Worm (Caenorhabditis elegans): ENCODE data around the gene C35A5.11.

C35A5.11 gene

DNA sequence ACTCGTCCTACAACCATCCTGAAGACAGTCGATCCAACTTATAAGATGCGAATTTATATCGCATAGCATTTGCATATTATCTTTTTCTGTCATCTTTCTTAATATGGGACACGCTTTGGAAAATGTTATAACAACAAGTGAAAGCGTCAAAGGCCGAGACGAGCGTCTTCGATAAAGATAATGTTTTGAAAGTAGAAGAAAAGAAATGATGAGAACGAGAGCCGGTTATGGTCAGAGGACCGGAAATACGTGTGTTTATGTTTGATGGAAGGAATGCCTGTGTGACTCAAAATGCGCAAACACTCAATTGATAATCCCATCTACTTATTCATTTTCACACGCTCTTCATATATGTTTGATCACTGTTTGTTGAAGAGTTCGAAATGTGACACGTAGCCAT, at the start of gene C35A5.11:
Gene C35A5.11, minus strand, starts transcription at position 101 of the 400 bp plus-strand sequence.
- TF ChIP-seq lim-6 (tag; optimal IDR thresholded peaks at IDR 0.05) (no peak), tbx-2 (tag; optimal IDR thresholded peaks at IDR 0.05) (no peak), ceh-30 (tag; optimal IDR thresholded peaks at IDR 0.05) (no peak), hlh-8 (tag; optimal IDR thresholded peaks at IDR 0.05) (no peak), lin-11 (tag; optimal IDR thresholded peaks at IDR 0.05) (no peak), pat-9 (tag; optimal IDR thresholded peaks at IDR 0.05) (no peak), gmeb-2 (tag; optimal IDR thresholded peaks at IDR 0.05) (no peak), ceh-34 (tag; optimal IDR thresholded peaks at IDR 0.05) (no peak), F13H6.1 (tag; optimal IDR thresholded peaks at IDR 0.05) (no peak), syd-9 (tag; optimal IDR thresholded peaks at IDR 0.05) (no peak), hlh-6 (tag; optimal IDR thresholded peaks at IDR 0.05) (no peak), dve-1 (tag; optimal IDR thresholded peaks at IDR 0.05) (no peak)

DNA sequence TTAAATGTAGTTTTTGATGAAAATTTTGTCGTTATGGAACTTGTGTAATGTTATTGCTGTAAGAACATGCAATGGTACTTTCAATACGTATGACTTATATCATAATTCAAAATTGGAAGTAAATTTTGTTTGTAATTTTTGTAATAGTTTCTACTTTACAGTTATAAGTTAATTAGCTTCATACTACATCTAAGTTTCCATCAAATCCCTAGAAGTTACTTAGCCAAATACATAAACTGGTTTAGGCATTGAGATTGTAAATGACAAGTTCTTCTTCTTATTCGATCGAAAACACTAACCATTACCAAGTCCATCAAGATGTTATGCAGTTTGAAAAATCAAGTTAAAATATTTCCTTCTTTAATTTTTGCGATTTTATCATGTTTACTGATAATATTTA, 46.8 kb upstream of the C35A5.11 start, which contains the start of gene F32G8.2:
Gene F32G8.2, plus strand, starts transcription at position 301 of the 400 bp plus-strand sequence.
- TF ChIP-seq K02D7.2 (tag; optimal IDR thresholded peaks at IDR 0.05) (no peak), nhr-11 (tag; optimal IDR thresholded peaks at IDR 0.05) (no peak), lim-6 (tag; optimal IDR thresholded peaks at IDR 0.05) (no peak), pat-9 (tag; optimal IDR thresholded peaks at IDR 0.05) (no peak), nhr-232 (tag; optimal IDR thresholded peaks at IDR 0.05) (no peak), ref-2 (tag; optimal IDR thresholded peaks at IDR 0.05) (no peak), ceh-24 (tag; optimal IDR thresholded peaks at IDR 0.05) (no peak), K09A11.1 (tag; optimal IDR thresholded peaks at IDR 0.05; ENCODE audit: insufficient read depth) (no peak), ceh-48 (tag; optimal IDR thresholded peaks at IDR 0.05) (no peak), F13H6.1 (tag; optimal IDR thresholded peaks at IDR 0.05) (no peak), ztf-16 (tag; optimal IDR thresholded peaks at IDR 0.05) (no peak), pha-4 (tag; optimal IDR thresholded peaks at IDR 0.05) (no peak), fax-1 (tag; optimal IDR thresholded peaks at IDR 0.05) (no peak), unc-42 (tag; optimal IDR thresholded peaks at IDR 0.05) (no peak), dve-1 (tag; optimal IDR thresholded peaks at IDR 0.05) (no peak), ama-1 (optimal IDR thresholded peaks at IDR 0.05) (no peak), ceh-22 (tag; optimal IDR thresholded peaks at IDR 0.05) (no peak), hlh-6 (tag; optimal IDR thresholded peaks at IDR 0.05) (no peak), syd-9 (tag; optimal IDR thresholded peaks at IDR 0.05) (no peak)

DNA sequence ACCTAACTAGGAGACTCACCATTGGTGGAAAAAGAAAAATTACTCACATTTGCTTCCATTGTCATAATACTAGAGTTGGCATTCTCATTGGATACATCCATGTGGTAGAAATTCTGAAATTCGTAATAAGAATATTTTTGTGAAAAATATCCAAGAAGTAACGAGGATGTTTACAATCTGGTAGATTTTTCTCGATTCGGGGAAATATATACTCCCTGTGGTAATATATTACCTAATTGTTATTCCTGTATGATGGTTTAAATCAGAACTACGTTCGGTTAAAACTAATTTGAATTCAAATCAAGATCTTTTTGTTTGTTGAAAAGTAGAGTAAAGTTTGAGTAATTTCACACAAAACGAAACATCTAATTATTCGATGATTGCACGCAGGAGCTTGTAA, 46.1 kb upstream of the C35A5.11 start, which contains the start of gene srd-34:
Gene srd-34, minus strand, starts transcription at position 101 of the 400 bp plus-strand sequence.
- TF ChIP-seq ttx-3 (tag; optimal IDR thresholded peaks at IDR 0.05) (no peak), ceh-19 (GFP tag; optimal IDR thresholded peaks at IDR 0.05) (no peak), madf-2 (tag; optimal IDR thresholded peaks at IDR 0.05) (no peak), T23F11.4 (GFP tag; optimal IDR thresholded peaks at IDR 0.05) (no peak), pax-1 (tag; optimal IDR thresholded peaks at IDR 0.05) (no peak), pha-4 (tag; optimal IDR thresholded peaks at IDR 0.05) (no peak), syd-9 (tag; optimal IDR thresholded peaks at IDR 0.05) (no peak)

DNA sequence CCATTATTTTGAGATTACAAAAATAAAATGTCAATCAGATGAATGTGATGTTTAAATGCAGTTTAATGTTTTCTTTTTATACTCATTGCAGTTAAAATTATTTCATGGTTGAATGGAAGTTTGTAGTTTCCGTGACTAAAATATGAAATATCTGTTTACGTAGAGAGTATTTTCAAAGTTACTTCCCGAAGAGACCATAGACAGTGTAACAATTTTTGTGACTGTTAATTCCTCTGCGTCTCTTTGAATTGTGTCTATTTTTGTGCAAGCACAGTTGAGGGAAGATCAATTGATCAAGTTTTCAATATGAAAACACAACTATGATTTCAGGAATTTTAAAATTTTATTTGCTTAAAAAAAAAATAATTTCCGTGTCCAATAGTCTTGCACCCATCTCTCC, 43.8 kb upstream of the C35A5.11 start, which contains the start of gene F25D1.5:
Gene F25D1.5, minus strand, starts transcription at position 35 of the 400 bp plus-strand sequence.
- no peak for TF ChIP-seq hlh-13 (GFP tag; optimal IDR thresholded peaks at IDR 0.05)
- no peak for TF ChIP-seq elt-2 (tag; optimal IDR thresholded peaks at IDR 0.05)
- no peak for TF ChIP-seq unc-3 (GFP tag; conservative IDR thresholded peaks at IDR 0.05)
- TF ChIP-seq unc-3 (tag; optimal IDR thresholded peaks at IDR 0.05) = no peak
- TF ChIP-seq nhr-11 (tag; optimal IDR thresholded peaks at IDR 0.05) = no peak
- TF ChIP-seq hlh-8 (tag; optimal IDR thresholded peaks at IDR 0.05) = no peak
- no peak for TF ChIP-seq K02D7.2 (tag; optimal IDR thresholded peaks at IDR 0.05)
- no peak for TF ChIP-seq ceh-18 (tag; optimal IDR thresholded peaks at IDR 0.05)
- TF ChIP-seq unc-86 (tag; optimal IDR thresholded peaks at IDR 0.05) = no peak
- TF ChIP-seq ceh-22 (tag; optimal IDR thresholded peaks at IDR 0.05) = no peak
- no peak for TF ChIP-seq ref-2 (tag; optimal IDR thresholded peaks at IDR 0.05)
- no peak for TF ChIP-seq sox-4 (tag; optimal IDR thresholded peaks at IDR 0.05)
- no peak for TF ChIP-seq ceh-14 (tag; optimal IDR thresholded peaks at IDR 0.05)
- TF ChIP-seq hlh-30 (tag; optimal IDR thresholded peaks at IDR 0.05; ENCODE audit: insufficient read depth) = no peak
